Worm (Caenorhabditis elegans) whole organism, L2 larva: ENCODE data around the gene Y64G10A.7.
A peak's percentile ranks its signal among the peaks of the same experiment; 100 is the strongest.

ENCODE experiments used
- C34F6.9 ChIP-seq: fragments of 150-350 bp; optimal IDR thresholded peaks from 2 replicates; lab custom pipeline; 2014; ENCODE audit warnings: missing biosample characterization, missing genetic modification characterization
- F13H6.1 ChIP-seq: sonication (generic microtip); optimal IDR thresholded peaks from 2 replicates; lab custom pipeline; 2016; ENCODE audit warnings: missing genetic modification characterization, missing compliant biosample characterization
- R02D3.7 ChIP-seq: fragments of 150-350 bp; optimal IDR thresholded peaks from 2 replicates; lab custom pipeline; 2014; ENCODE audit warnings: missing biosample characterization, missing genetic modification characterization
- Y55F3AM.14 ChIP-seq: fragments of 200-800 bp; sonication (Bioruptor generic); optimal IDR thresholded peaks from 2 replicates; lab custom pipeline; 2018; ENCODE audit warnings: mild to moderate bottlenecking, missing genetic modification characterization, missing compliant biosample characterization
- ZK546.5 ChIP-seq: sonication (generic microtip); optimal IDR thresholded peaks from 2 replicates; lab custom pipeline; 2017; ENCODE audit warnings: missing biosample characterization, missing genetic modification characterization
- alr-1 ChIP-seq: fragments of 150-350 bp; optimal IDR thresholded peaks from 2 replicates; lab custom pipeline; 2014; ENCODE audit warnings: missing biosample characterization, missing genetic modification characterization
- aly-2 ChIP-seq: fragments of 150-350 bp; optimal IDR thresholded peaks from 2 replicates; lab custom pipeline; 2014; ENCODE audit warnings: missing biosample characterization, missing genetic modification characterization
- ama-1 ChIP-seq: fragments of 150-350 bp; optimal IDR thresholded peaks from 2 replicates; lab custom pipeline; 2018; ENCODE audit warnings: inconsistent platforms
- blmp-1 ChIP-seq: sonication (generic microtip); optimal IDR thresholded peaks from 2 replicates; lab custom pipeline; 2017; ENCODE audit warnings: missing genetic modification characterization, mild to moderate bottlenecking, missing compliant biosample characterization, antibody characterized with exemption, moderate library complexity; ENCODE audit not compliant: insufficient read depth
- ceh-16 ChIP-seq: fragments of 150-350 bp; optimal IDR thresholded peaks from 2 replicates; lab custom pipeline; 2014; ENCODE audit warnings: missing biosample characterization, missing genetic modification characterization
- ceh-82 ChIP-seq: fragments of 150-350 bp; optimal IDR thresholded peaks from 2 replicates; lab custom pipeline; 2014; ENCODE audit warnings: missing biosample characterization, missing genetic modification characterization
- crh-2 ChIP-seq: sonication (generic microtip); optimal IDR thresholded peaks from 2 replicates; lab custom pipeline; 2017; ENCODE audit warnings: missing biosample characterization, missing genetic modification characterization
- dmd-4 ChIP-seq: sonication (generic microtip); optimal IDR thresholded peaks from 2 replicates; lab custom pipeline; 2017; ENCODE audit warnings: missing biosample characterization, missing genetic modification characterization
- egl-27 ChIP-seq: sonication (generic microtip); optimal IDR thresholded peaks from 3 replicates; lab custom pipeline; 2017; ENCODE audit warnings: missing biosample characterization, missing genetic modification reagents, missing genetic modification characterization
- elt-1 ChIP-seq: fragments of 150-350 bp; optimal IDR thresholded peaks from 2 replicates; lab custom pipeline; 2014; ENCODE audit warnings: missing biosample characterization, missing genetic modification characterization
- elt-3 ChIP-seq: sonication (generic microtip); optimal IDR thresholded peaks from 2 replicates; lab custom pipeline; 2017; ENCODE audit warnings: missing biosample characterization, missing genetic modification characterization
- fos-1 ChIP-seq: fragments of 150-350 bp; optimal IDR thresholded peaks from 2 replicates; lab custom pipeline; 2014; ENCODE audit warnings: missing biosample characterization, missing genetic modification characterization
- gmeb-1 ChIP-seq: fragments of 150-350 bp; optimal IDR thresholded peaks from 2 replicates; lab custom pipeline; 2014; ENCODE audit warnings: missing biosample characterization, missing genetic modification characterization
- lin-11 ChIP-seq: fragments of 150-350 bp; sonication (generic microtip); optimal IDR thresholded peaks from 2 replicates; lab custom pipeline; 2014; ENCODE audit warnings: missing biosample characterization, missing genetic modification characterization, inconsistent platforms, mixed read lengths
- lin-13 ChIP-seq: fragments of 150-350 bp; optimal IDR thresholded peaks from 2 replicates; lab custom pipeline; 2014; ENCODE audit warnings: missing biosample characterization, missing genetic modification reagents, missing genetic modification characterization
- lin-39 ChIP-seq: fragments of 150-350 bp; optimal IDR thresholded peaks from 2 replicates; lab custom pipeline; 2014; ENCODE audit warnings: missing biosample characterization, missing genetic modification reagents, missing genetic modification characterization
- lsy-2 ChIP-seq, 2 experiments: fragments of 150-350 bp in 1 of 2; sonication (generic microtip) in 1 of 2; optimal IDR thresholded peaks; 2 replicates each; lab custom pipeline; 2014 to 2017; ENCODE audit warnings: missing biosample characterization in 2 of 2, missing genetic modification characterization in 2 of 2
- mab-5 ChIP-seq: fragments of 150-350 bp; optimal IDR thresholded peaks from 2 replicates; lab custom pipeline; 2014; ENCODE audit warnings: missing biosample characterization, missing genetic modification characterization
- mbf-1 ChIP-seq: sonication (generic microtip); optimal IDR thresholded peaks from 2 replicates; lab custom pipeline; 2017; ENCODE audit warnings: missing biosample characterization, missing genetic modification characterization
- mdl-1 ChIP-seq, 2 experiments: fragments of 150-350 bp in 1 of 2; sonication (generic microtip) in 1 of 2; optimal IDR thresholded peaks; 2 replicates each; lab custom pipeline; 2017; ENCODE audit warnings: missing biosample characterization in 2 of 2, missing genetic modification characterization in 2 of 2
- nhr-10 ChIP-seq: sonication (generic microtip); optimal IDR thresholded peaks from 2 replicates; lab custom pipeline; 2017; ENCODE audit warnings: missing biosample characterization, missing genetic modification characterization
- nhr-11 ChIP-seq: fragments of 150-350 bp; optimal IDR thresholded peaks from 2 replicates; lab custom pipeline; 2014; ENCODE audit warnings: missing biosample characterization, missing genetic modification characterization
- nhr-12 ChIP-seq: fragments of 150-350 bp; optimal IDR thresholded peaks from 2 replicates; lab custom pipeline; 2014; ENCODE audit warnings: missing biosample characterization, missing genetic modification characterization
- nhr-129 ChIP-seq: fragments of 150-350 bp; optimal IDR thresholded peaks from 2 replicates; lab custom pipeline; 2014; ENCODE audit warnings: missing biosample characterization, missing genetic modification characterization
- nhr-21 ChIP-seq: fragments of 150-350 bp; optimal IDR thresholded peaks from 2 replicates; lab custom pipeline; 2014; ENCODE audit warnings: missing biosample characterization, missing genetic modification characterization
- nhr-23 ChIP-seq: fragments of 150-350 bp; optimal IDR thresholded peaks from 2 replicates; lab custom pipeline; 2014; ENCODE audit warnings: missing biosample characterization, missing genetic modification reagents, missing genetic modification characterization
- nhr-237 ChIP-seq: fragments of 150-350 bp; optimal IDR thresholded peaks from 2 replicates; lab custom pipeline; 2014; ENCODE audit warnings: missing biosample characterization, missing genetic modification characterization
- nhr-25 ChIP-seq: fragments of 150-350 bp; sonication (generic microtip); optimal IDR thresholded peaks from 3 replicates; lab custom pipeline; 2014; ENCODE audit warnings: missing biosample characterization, missing genetic modification characterization
- nhr-6 ChIP-seq: fragments of 150-350 bp; optimal IDR thresholded peaks from 2 replicates; lab custom pipeline; 2014; ENCODE audit warnings: missing biosample characterization, missing genetic modification characterization
- nhr-77 ChIP-seq: fragments of 150-350 bp; optimal IDR thresholded peaks from 2 replicates; lab custom pipeline; 2014; ENCODE audit warnings: missing biosample characterization, missing genetic modification characterization
- peb-1 ChIP-seq: fragments of 150-350 bp; optimal IDR thresholded peaks from 2 replicates; lab custom pipeline; 2014; ENCODE audit warnings: missing biosample characterization, missing genetic modification characterization
- sem-4 ChIP-seq: fragments of 150-350 bp; optimal IDR thresholded peaks from 2 replicates; lab custom pipeline; 2014; ENCODE audit warnings: missing biosample characterization, missing genetic modification reagents, missing genetic modification characterization
- skn-1 ChIP-seq: sonication (generic microtip); optimal IDR thresholded peaks from 2 replicates; lab custom pipeline; 2017; ENCODE audit warnings: missing biosample characterization, missing genetic modification characterization
- sma-3 ChIP-seq: sonication (generic microtip); optimal IDR thresholded peaks from 2 replicates; lab custom pipeline; 2016; ENCODE audit warnings: missing genetic modification reagents, missing genetic modification characterization, missing compliant biosample characterization
- sma-9 ChIP-seq, 2 experiments: fragments of 150-350 bp in 1 of 2; sonication (generic microtip) in 1 of 2; optimal IDR thresholded peaks; 2 replicates each; lab custom pipeline; 2014 to 2016; ENCODE audit warnings: missing genetic modification characterization in 2 of 2, mild to moderate bottlenecking in 1 of 2, missing biosample characterization in 1 of 2, missing compliant biosample characterization in 1 of 2, missing genetic modification reagents in 1 of 2, moderate library complexity in 1 of 2
- snpc-4 ChIP-seq: fragments of 150-350 bp; optimal IDR thresholded peaks from 2 replicates; lab custom pipeline; 2014; ENCODE audit warnings: missing biosample characterization, missing genetic modification characterization
- unc-39 ChIP-seq: fragments of 150-350 bp; optimal IDR thresholded peaks from 2 replicates; lab custom pipeline; 2014; ENCODE audit warnings: missing biosample characterization, missing genetic modification characterization
- unc-55 ChIP-seq: fragments of 150-350 bp; sonication (generic microtip); optimal IDR thresholded peaks from 3 replicates; lab custom pipeline; 2014; ENCODE audit warnings: missing biosample characterization, missing genetic modification reagents, missing genetic modification characterization
- unc-62 ChIP-seq: fragments of 150-350 bp; optimal IDR thresholded peaks from 2 replicates; lab custom pipeline; 2014; ENCODE audit warnings: missing biosample characterization, missing genetic modification reagents, missing genetic modification characterization
- zag-1 ChIP-seq: fragments of 150-350 bp; optimal IDR thresholded peaks from 2 replicates; lab custom pipeline; 2014; ENCODE audit warnings: missing biosample characterization, missing genetic modification characterization
- ztf-1 ChIP-seq: fragments of 200-800 bp; sonication (Bioruptor generic); conservative IDR thresholded peaks from 2 replicates; pipeline ENCODE4 v1.3.6; 2022; ENCODE audit warnings: missing genetic modification characterization, missing compliant biosample characterization
- ztf-11 ChIP-seq: sonication (generic microtip); optimal IDR thresholded peaks from 2 replicates; lab custom pipeline; 2017; ENCODE audit warnings: missing biosample characterization, missing genetic modification characterization
- ztf-4 ChIP-seq: fragments of 150-350 bp; optimal IDR thresholded peaks from 2 replicates; lab custom pipeline; 2014; ENCODE audit warnings: missing biosample characterization, missing genetic modification characterization

Y64G10A.7 gene

ce11 chrIV:14326283-14326682 lies 34.6 kb downstream of the Y64G10A.7 start, which contains the start of gene fbxa-83:
Gene fbxa-83 (minus strand): TSS chrIV:14326383.
- no peak for TF ChIP-seq elt-1 (tag; lab: Kevin White, UChicago)
- TF ChIP-seq nhr-21, result no peak
- TF ChIP-seq aly-2 (tag; lab: Kevin White, UChicago), result no peak
- TF ChIP-seq ZK546.5 (tag; lab: Kevin White, UChicago), result no peak
- TF ChIP-seq ztf-1 (GFP tag; lab: Robert Waterston, UW), result no peak
- no peak for TF ChIP-seq elt-3 (tag; lab: Kevin White, UChicago)
- no peak for TF ChIP-seq ceh-82 (tag; lab: Kevin White, UChicago)
- no peak for TF ChIP-seq sma-3 (GFP tag; lab: Kevin White, UChicago)
- TF ChIP-seq zag-1 (tag; lab: Kevin White, UChicago), result no peak
- TF ChIP-seq nhr-10 (tag; lab: Kevin White, UChicago), result no peak
- no peak for TF ChIP-seq lin-13 (GFP tag; lab: Kevin White, UChicago)

ce11 chrIV:14326694-14327298 lies 35.1 kb downstream of the Y64G10A.7 start:
- TF ChIP-seq lin-39, result no peak
- no peak for TF ChIP-seq ztf-11 (tag; lab: Kevin White, UChicago)
- TF ChIP-seq nhr-237 (tag; lab: Kevin White, UChicago), result no peak
- no peak for TF ChIP-seq alr-1 (tag; lab: Kevin White, UChicago)
- peak; percentile 94 for TF ChIP-seq sma-3 (GFP tag; lab: Kevin White, UChicago)
- no peak for TF ChIP-seq ztf-1 (GFP tag; lab: Robert Waterston, UW)
- TF ChIP-seq nhr-12 (tag; lab: Kevin White, UChicago), result no peak
- no peak for TF ChIP-seq lin-11 (tag; lab: Kevin White, UChicago)
- TF ChIP-seq ceh-82 (tag; lab: Kevin White, UChicago), result no peak
- peak; percentile 49 to 71 for TF ChIP-seq mdl-1 (tag; optimal IDR thresholded peaks at IDR 0.05; lab: Kevin White, UChicago)
- no peak for TF ChIP-seq zag-1 (tag; lab: Kevin White, UChicago)
- no peak for TF ChIP-seq elt-1 (tag; lab: Kevin White, UChicago)
- no peak for TF ChIP-seq skn-1 (tag; lab: Kevin White, UChicago)
- TF ChIP-seq unc-62 (GFP tag; lab: Kevin White, UChicago), result no peak
- TF ChIP-seq egl-27, result peak; percentile 16
- no peak for TF ChIP-seq C34F6.9
- no peak for TF ChIP-seq unc-39 (tag; lab: Kevin White, UChicago)
- TF ChIP-seq aly-2 (tag; lab: Kevin White, UChicago), result no peak
- TF ChIP-seq mbf-1 (tag; lab: Kevin White, UChicago), result no peak
- peak in 1 of 2 experiments; percentile 40 for TF ChIP-seq lsy-2 (tag; optimal IDR thresholded peaks at IDR 0.05; lab: Kevin White, UChicago)
- TF ChIP-seq Y55F3AM.14 (GFP tag; lab: Kevin White, UChicago), result peak; percentile 48
- no peak for TF ChIP-seq nhr-77 (tag; lab: Kevin White, UChicago)
- peak; percentile 45 for TF ChIP-seq nhr-10 (tag; lab: Kevin White, UChicago)
- no peak for TF ChIP-seq ZK546.5 (tag; lab: Kevin White, UChicago)
- peak; percentile 76 for TF ChIP-seq gmeb-1 (tag; lab: Kevin White, UChicago)
- TF ChIP-seq nhr-129 (tag; lab: Kevin White, UChicago), result peak; percentile 93
- peak; percentile 62 for TF ChIP-seq crh-2 (tag; lab: Kevin White, UChicago)
- TF ChIP-seq peb-1 (tag; lab: Kevin White, UChicago), result no peak
- TF ChIP-seq fos-1 (tag; lab: Kevin White, UChicago), result peak; percentile 73
- no peak for TF ChIP-seq nhr-6 (tag; lab: Kevin White, UChicago)
- TF ChIP-seq nhr-23 (tag; lab: Kevin White, UChicago), result no peak
- no peak for TF ChIP-seq unc-55 (GFP tag; lab: Kevin White, UChicago)
- no peak for TF ChIP-seq sem-4
- TF ChIP-seq sma-9 (GFP tag; optimal IDR thresholded peaks at IDR 0.05; lab: Kevin White, UChicago), result peak; percentile 91
- no peak for TF ChIP-seq sma-9 (tag; optimal IDR thresholded peaks at IDR 0.05; lab: Kevin White, UChicago)
- no peak for TF ChIP-seq nhr-11
- TF ChIP-seq nhr-25 (tag; lab: Kevin White, UChicago), result no peak
- TF ChIP-seq mab-5 (tag; lab: Kevin White, UChicago), result no peak
- peak; percentile 86 for TF ChIP-seq F13H6.1 (tag; lab: Kevin White, UChicago)
- TF ChIP-seq dmd-4 (tag; lab: Kevin White, UChicago), result no peak
- no peak for TF ChIP-seq elt-3 (tag; lab: Kevin White, UChicago)
- no peak for TF ChIP-seq ztf-4 (tag; lab: Kevin White, UChicago)
- peak; percentile 69 for TF ChIP-seq ceh-16 (tag; lab: Kevin White, UChicago)
- peak; percentile 71 for TF ChIP-seq lin-13 (GFP tag; lab: Kevin White, UChicago)
- TF ChIP-seq blmp-1 (tag; lab: Kevin White, UChicago), result no peak
- no peak for TF ChIP-seq R02D3.7 (tag; lab: Kevin White, UChicago)
- peak; percentile 98 for TF ChIP-seq snpc-4
- peak; percentile 81 for TF ChIP-seq ama-1
- peak; percentile 66 for TF ChIP-seq nhr-21
